Worm (Caenorhabditis elegans) whole organism, L1 larva: ENCODE data around the gene pst-2.

Source experiments
- snpc-4 ChIP-seq: fragments of 150-350 bp; optimal IDR thresholded peaks from 2 replicates; lab custom pipeline; 2014; ENCODE audit warnings: missing biosample characterization, missing genetic modification characterization
- sup-37 ChIP-seq: fragments of 200-800 bp; sonication (Bioruptor generic); optimal IDR thresholded peaks from 2 replicates; lab custom pipeline; 2018; ENCODE audit warnings: mild to moderate bottlenecking, missing genetic modification characterization, missing compliant biosample characterization

- TF ChIP-seq snpc-4 (tag; lab: Kevin White, UChicago) (no peak), sup-37 (GFP tag; lab: Kevin White, UChicago) (no peak)
Observed at ce11 chrIII:5711881-5712643, 31.8 kb downstream of the pst-2 start.
